Worm (Caenorhabditis elegans): ENCODE data around the gene plp-1.

The plp-1 gene

ce11 chrIV:7641758-7642157 lies 8.6 kb downstream of the plp-1 start, which contains the start of gene nep-16:
TSS of gene nep-16 (minus strand) at chrIV:7641858.
- TF ChIP-seq pes-1 (GFP tag; IDR thresholded peaks at IDR 0.05) (no peak), tbx-37 (GFP tag; conservative IDR thresholded peaks at IDR 0.05) (no peak), tra-4 (tag; optimal IDR thresholded peaks at IDR 0.05) (no peak), ets-7 (tag; optimal IDR thresholded peaks at IDR 0.05) (no peak), ceh-36 (tag; optimal IDR thresholded peaks at IDR 0.05) (no peak)

- no peak for TF ChIP-seq hmg-4 (GFP tag; optimal IDR thresholded peaks at IDR 0.05)
- TF ChIP-seq pes-1 (GFP tag; IDR thresholded peaks at IDR 0.05): no peak
- TF ChIP-seq tra-4 (tag; optimal IDR thresholded peaks at IDR 0.05): no peak
- no peak for TF ChIP-seq flt-1 (GFP tag; IDR thresholded peaks at IDR 0.05)
Measured at ce11 chrIV:7642971-7643370, 9.8 kb downstream of the plp-1 start, which contains the start of gene nlp-20. TSS of gene nlp-20 (minus strand) at chrIV:7643071.

- TF ChIP-seq hmg-4 (GFP tag; optimal IDR thresholded peaks at IDR 0.05) (no peak), flt-1 (GFP tag; IDR thresholded peaks at IDR 0.05) (no peak), tbx-11 (GFP tag; IDR thresholded peaks at IDR 0.05) (no peak), tbx-37 (GFP tag; conservative IDR thresholded peaks at IDR 0.05) (no peak), ceh-36 (tag; optimal IDR thresholded peaks at IDR 0.05) (no peak), hmbx-1 (tag; optimal IDR thresholded peaks at IDR 0.05) (no peak), B0310.2 (tag; optimal IDR thresholded peaks at IDR 0.05) (no peak), F13C5.2 (tag; optimal IDR thresholded peaks at IDR 0.05) (no peak), hnd-1 (tag; optimal IDR thresholded peaks at IDR 0.05) (no peak), scrt-1 (GFP tag; IDR thresholded peaks at IDR 0.05) (no peak), pes-1 (GFP tag; IDR thresholded peaks at IDR 0.05) (no peak), ama-1 (optimal IDR thresholded peaks at IDR 0.05) (no peak), ceh-13 (GFP tag; optimal IDR thresholded peaks at IDR 0.05) (no peak), tra-4 (tag; optimal IDR thresholded peaks at IDR 0.05) (no peak), ets-7 (tag; optimal IDR thresholded peaks at IDR 0.05) (no peak), aly-1 (tag; optimal IDR thresholded peaks at IDR 0.05) (no peak), sea-1 (GFP tag; conservative IDR thresholded peaks at IDR 0.05) (no peak)
Measured at ce11 chrIV:7646119-7646518, 13.0 kb downstream of the plp-1 start, which contains the start of gene hmg-5. TSS of gene hmg-5 (minus strand) at chrIV:7646219.

ce11 chrIV:7646861-7647260 lies 13.7 kb downstream of the plp-1 start:
- TF ChIP-seq hmg-4 (GFP tag; optimal IDR thresholded peaks at IDR 0.05): no peak
- no peak for TF ChIP-seq sea-1 (GFP tag; conservative IDR thresholded peaks at IDR 0.05)
- no peak for TF ChIP-seq flt-1 (GFP tag; IDR thresholded peaks at IDR 0.05)
- no peak for TF ChIP-seq tbx-11 (GFP tag; IDR thresholded peaks at IDR 0.05)
- no peak for TF ChIP-seq ceh-36 (tag; optimal IDR thresholded peaks at IDR 0.05)
- TF ChIP-seq hnd-1 (tag; optimal IDR thresholded peaks at IDR 0.05): no peak
- TF ChIP-seq aly-1 (tag; optimal IDR thresholded peaks at IDR 0.05): no peak
- TF ChIP-seq ets-7 (tag; optimal IDR thresholded peaks at IDR 0.05): no peak
- TF ChIP-seq tbx-37 (GFP tag; conservative IDR thresholded peaks at IDR 0.05): no peak
- TF ChIP-seq tra-4 (tag; optimal IDR thresholded peaks at IDR 0.05): no peak
- no peak for TF ChIP-seq ceh-13 (GFP tag; optimal IDR thresholded peaks at IDR 0.05)
- TF ChIP-seq ama-1 (optimal IDR thresholded peaks at IDR 0.05): no peak
- no peak for TF ChIP-seq scrt-1 (GFP tag; IDR thresholded peaks at IDR 0.05)
- TF ChIP-seq B0310.2 (tag; optimal IDR thresholded peaks at IDR 0.05): no peak
- TF ChIP-seq hmbx-1 (tag; optimal IDR thresholded peaks at IDR 0.05): no peak
- TF ChIP-seq pes-1 (GFP tag; IDR thresholded peaks at IDR 0.05): no peak
- TF ChIP-seq F13C5.2 (tag; optimal IDR thresholded peaks at IDR 0.05): no peak

- TF ChIP-seq tra-4 (tag; optimal IDR thresholded peaks at IDR 0.05) (no peak), B0310.2 (tag; optimal IDR thresholded peaks at IDR 0.05) (no peak), hnd-1 (tag; optimal IDR thresholded peaks at IDR 0.05) (no peak), ets-7 (tag; optimal IDR thresholded peaks at IDR 0.05) (no peak), tbx-37 (GFP tag; conservative IDR thresholded peaks at IDR 0.05) (no peak), F13C5.2 (tag; optimal IDR thresholded peaks at IDR 0.05) (no peak)
Measured at ce11 chrIV:7650433-7650832, 17.3 kb downstream of the plp-1 start.

ce11 chrIV:7651120-7651519 lies 18.0 kb downstream of the plp-1 start, which contains the start of gene cima-1:
TSS of gene cima-1 (plus strand) at chrIV:7651459.
- TF ChIP-seq hnd-1 (tag; optimal IDR thresholded peaks at IDR 0.05) (no peak), ceh-36 (tag; optimal IDR thresholded peaks at IDR 0.05) (no peak), flt-1 (GFP tag; IDR thresholded peaks at IDR 0.05) (no peak), tbx-37 (GFP tag; conservative IDR thresholded peaks at IDR 0.05) (no peak), hmg-4 (GFP tag; optimal IDR thresholded peaks at IDR 0.05) (no peak), B0310.2 (tag; optimal IDR thresholded peaks at IDR 0.05) (no peak), aly-1 (tag; optimal IDR thresholded peaks at IDR 0.05) (no peak), pes-1 (GFP tag; IDR thresholded peaks at IDR 0.05) (no peak)

- no peak for TF ChIP-seq ceh-13 (GFP tag; optimal IDR thresholded peaks at IDR 0.05)
- TF ChIP-seq tbx-37 (GFP tag; conservative IDR thresholded peaks at IDR 0.05): no peak
- no peak for TF ChIP-seq F13C5.2 (tag; optimal IDR thresholded peaks at IDR 0.05)
- TF ChIP-seq scrt-1 (GFP tag; IDR thresholded peaks at IDR 0.05): no peak
- no peak for TF ChIP-seq tra-4 (tag; optimal IDR thresholded peaks at IDR 0.05)
- TF ChIP-seq flt-1 (GFP tag; IDR thresholded peaks at IDR 0.05): no peak
- no peak for TF ChIP-seq hnd-1 (tag; optimal IDR thresholded peaks at IDR 0.05)
- no peak for TF ChIP-seq pes-1 (GFP tag; IDR thresholded peaks at IDR 0.05)
- TF ChIP-seq sea-1 (GFP tag; conservative IDR thresholded peaks at IDR 0.05): no peak
- no peak for TF ChIP-seq hmg-4 (GFP tag; optimal IDR thresholded peaks at IDR 0.05)
- TF ChIP-seq B0310.2 (tag; optimal IDR thresholded peaks at IDR 0.05): no peak
- TF ChIP-seq ama-1 (optimal IDR thresholded peaks at IDR 0.05): no peak
- TF ChIP-seq ets-7 (tag; optimal IDR thresholded peaks at IDR 0.05): no peak
- TF ChIP-seq ceh-36 (tag; optimal IDR thresholded peaks at IDR 0.05): no peak
- no peak for TF ChIP-seq tbx-11 (GFP tag; IDR thresholded peaks at IDR 0.05)
- TF ChIP-seq aly-1 (tag; optimal IDR thresholded peaks at IDR 0.05): no peak
Measured at ce11 chrIV:7653198-7653597, 20.0 kb downstream of the plp-1 start.

- TF ChIP-seq ama-1 (optimal IDR thresholded peaks at IDR 0.05): no peak
- peak; percentile 49; the same call in 1 of the 2 replicates for TF ChIP-seq pes-1 (GFP tag; IDR thresholded peaks at IDR 0.05)
- TF ChIP-seq F13C5.2 (tag; optimal IDR thresholded peaks at IDR 0.05): peak; percentile 16
Measured at ce11 chrIV:7654212-7654778, 21.1 kb downstream of the plp-1 start, which contains the start of gene nrde-4. TSS of gene nrde-4 (minus strand) at chrIV:7654262.
